Fruit fly (Drosophila melanogaster) whole organism, embryonic: ENCODE results near the gene CG15196.
A peak's percentile ranks its signal among the peaks of the same experiment; 100 is the strongest.

Experiments
- CG12236 ChIP-seq: fragments of 200-800 bp; sonication (Bioruptor generic); optimal IDR thresholded peaks from 2 replicates; lab custom pipeline; 2016; ENCODE audit warnings: missing biosample characterization, missing genetic modification characterization
- CG12769 ChIP-seq: fragments of 200-800 bp; sonication (Bioruptor generic); optimal IDR thresholded peaks from 2 replicates; lab custom pipeline; 2019; ENCODE audit warnings: missing biosample characterization, mild to moderate bottlenecking, missing genetic modification characterization, moderate library complexity
- CG13296 ChIP-seq: fragments of 200-800 bp; sonication (Bioruptor generic); optimal IDR thresholded peaks from 3 replicates; lab custom pipeline; 2018; ENCODE audit warnings: missing biosample characterization, mild to moderate bottlenecking, missing genetic modification characterization
- CG13424 ChIP-seq: fragments of 200-800 bp; sonication (Bioruptor generic); optimal IDR thresholded peaks from 2 replicates; lab custom pipeline; 2019; ENCODE audit warnings: missing biosample characterization, mild to moderate bottlenecking, missing genetic modification characterization, moderate library complexity
- CG13624 ChIP-seq: fragments of 200-800 bp; sonication (Bioruptor generic); optimal IDR thresholded peaks from 2 replicates; lab custom pipeline; 2016; ENCODE audit warnings: missing biosample characterization, missing genetic modification characterization
- CG14860 ChIP-seq: fragments of 200-800 bp; sonication (Bioruptor generic); IDR thresholded peaks from 3 replicates; pipeline ENCODE4 v1.3.6; 2022; ENCODE audit warnings: missing biosample characterization, missing genetic modification characterization; ENCODE audit not compliant: partially characterized antibody
- CG15011 ChIP-seq: fragments of 200-800 bp; sonication (Bioruptor generic); optimal IDR thresholded peaks from 3 replicates; lab custom pipeline; 2018; ENCODE audit warnings: missing biosample characterization, mild to moderate bottlenecking, missing genetic modification characterization
- CG15269 ChIP-seq: fragments of 200-800 bp; sonication (Bioruptor generic); optimal IDR thresholded peaks from 2 replicates; lab custom pipeline; 2018; ENCODE audit warnings: missing biosample characterization, mild to moderate bottlenecking, missing genetic modification characterization, moderate library complexity
- CG17328 ChIP-seq: fragments of 200-800 bp; sonication (Bioruptor generic); IDR thresholded peaks from 2 replicates; pipeline ENCODE4 v1.3.6; 2022; ENCODE audit warnings: missing biosample characterization, missing genetic modification characterization
- CG18476 ChIP-seq: fragments of 200-800 bp; sonication (Bioruptor generic); optimal IDR thresholded peaks from 2 replicates; lab custom pipeline; 2016; ENCODE audit warnings: missing biosample characterization, mild to moderate bottlenecking, missing genetic modification characterization
- CG2678 ChIP-seq: fragments of 200-800 bp; sonication (Bioruptor generic); optimal IDR thresholded peaks from 3 replicates; lab custom pipeline; 2019; ENCODE audit warnings: missing biosample characterization, mild to moderate bottlenecking, missing genetic modification characterization, moderate library complexity
- CG3065 ChIP-seq: fragments of 200-800 bp; sonication (Bioruptor generic); optimal IDR thresholded peaks from 2 replicates; lab custom pipeline; 2016; ENCODE audit warnings: missing biosample characterization, missing genetic modification characterization
- CG32532 ChIP-seq: fragments of 200-800 bp; sonication (Bioruptor generic); IDR thresholded peaks from 2 replicates; pipeline ENCODE4 v1.3.6; 2022; ENCODE audit warnings: missing biosample characterization, missing genetic modification characterization
- CG4424 ChIP-seq: fragments of 200-800 bp; sonication (Bioruptor generic); optimal IDR thresholded peaks from 3 replicates; lab custom pipeline; 2016; ENCODE audit warnings: missing biosample characterization, missing genetic modification characterization
- CG7372 ChIP-seq: fragments of 200-800 bp; sonication (Bioruptor generic); IDR thresholded peaks from 2 replicates; pipeline ENCODE4 v1.3.6; 2022; ENCODE audit warnings: missing biosample characterization, missing genetic modification characterization
- CG7963 ChIP-seq: fragments of 200-800 bp; sonication (Bioruptor generic); IDR thresholded peaks from 3 replicates; pipeline ENCODE4 v1.3.6; 2022; ENCODE audit warnings: missing biosample characterization, missing genetic modification characterization; ENCODE audit not compliant: partially characterized antibody
- CG8281 ChIP-seq: fragments of 200-800 bp; sonication (Bioruptor generic); optimal IDR thresholded peaks from 2 replicates; lab custom pipeline; 2018; ENCODE audit warnings: missing biosample characterization, mild to moderate bottlenecking, missing genetic modification characterization, moderate library complexity
- CG8765 ChIP-seq: fragments of 200-800 bp; sonication (Bioruptor generic); IDR thresholded peaks from 2 replicates; pipeline ENCODE4 v1.3.6; 2022; ENCODE audit warnings: missing biosample characterization, missing genetic modification characterization
- D19B ChIP-seq: fragments of 200-800 bp; sonication (Bioruptor generic); optimal IDR thresholded peaks from 2 replicates; lab custom pipeline; 2017; ENCODE audit warnings: missing biosample characterization, mild to moderate bottlenecking, missing genetic modification characterization
- E2f1 ChIP-seq: fragments of 200-800 bp; sonication (Bioruptor generic); IDR thresholded peaks from 2 replicates; pipeline ENCODE4 v1.3.6; 2022; ENCODE audit warnings: missing biosample characterization, missing genetic modification characterization
- Fer1 ChIP-seq: fragments of 200-800 bp; sonication (Bioruptor generic); optimal IDR thresholded peaks from 2 replicates; lab custom pipeline; 2017; ENCODE audit warnings: missing biosample characterization, mild to moderate bottlenecking, missing genetic modification characterization
- HHEX ChIP-seq: fragments of 200-800 bp; sonication (Bioruptor generic); optimal IDR thresholded peaks from 3 replicates; lab custom pipeline; 2017; ENCODE audit warnings: missing biosample characterization, mild to moderate bottlenecking, missing genetic modification characterization, missing genetic modification reagents
- HLH3B ChIP-seq: fragments of 200-800 bp; sonication (Bioruptor generic); IDR thresholded peaks from 2 replicates; pipeline ENCODE4 v1.3.6; 2022; ENCODE audit warnings: missing biosample characterization, missing genetic modification characterization
- HLH54F ChIP-seq: fragments of 200-800 bp; sonication (Bioruptor generic); optimal IDR thresholded peaks from 3 replicates; lab custom pipeline; 2016; ENCODE audit warnings: missing biosample characterization, missing genetic modification characterization
- Med ChIP-seq: fragments of 200-800 bp; sonication (Bioruptor generic); peaks from one replicate; lab custom pipeline; 2016; ENCODE audit warnings: missing biosample characterization, missing genetic modification characterization, mild to moderate bottlenecking, inconsistent platforms, moderate library complexity
- NK7.1 ChIP-seq: fragments of 200-800 bp; sonication (Bioruptor generic); optimal IDR thresholded peaks from 3 replicates; lab custom pipeline; 2016; ENCODE audit warnings: missing biosample characterization, missing genetic modification characterization
- Nf-YA ChIP-seq: fragments of 200-800 bp; sonication (Bioruptor generic); IDR thresholded peaks from 2 replicates; pipeline ENCODE4 v1.3.6; 2022; ENCODE audit warnings: missing biosample characterization, missing genetic modification characterization
- PHDP ChIP-seq: fragments of 200-800 bp; sonication (Bioruptor generic); optimal IDR thresholded peaks from 3 replicates; lab custom pipeline; 2018; ENCODE audit warnings: missing biosample characterization, mild to moderate bottlenecking, missing genetic modification characterization, moderate library complexity
- Pdp1 ChIP-seq, 2 experiments: fragments of 200-800 bp; sonication (Bioruptor generic); optimal IDR thresholded peaks; 3 replicates each; lab custom pipeline; 2016; ENCODE audit warnings: missing biosample characterization in 2 of 2, missing genetic modification characterization in 2 of 2, mild to moderate bottlenecking in 1 of 2, moderate library complexity in 1 of 2
- Rfx ChIP-seq: fragments of 200-800 bp; sonication (Bioruptor generic); IDR thresholded peaks from 2 replicates; pipeline ENCODE4 v1.3.6; 2022; ENCODE audit warnings: missing biosample characterization, missing genetic modification characterization
- Scr ChIP-seq: fragments of 200-800 bp; sonication (Bioruptor generic); IDR thresholded peaks from 2 replicates; pipeline ENCODE4 v1.3.6; 2022; ENCODE audit warnings: missing biosample characterization, missing genetic modification characterization; ENCODE audit not compliant: partially characterized antibody
- Six4 ChIP-seq: fragments of 200-800 bp; sonication (Bioruptor generic); optimal IDR thresholded peaks from 2 replicates; lab custom pipeline; 2016; ENCODE audit warnings: missing biosample characterization, missing genetic modification characterization
- bcd ChIP-seq: fragments of 200-800 bp; sonication (Bioruptor generic); optimal IDR thresholded peaks from 2 replicates; lab custom pipeline; 2017; ENCODE audit warnings: missing biosample characterization, mild to moderate bottlenecking, missing genetic modification characterization
- da ChIP-seq: fragments of 200-800 bp; sonication (Bioruptor generic); optimal IDR thresholded peaks from 2 replicates; lab custom pipeline; 2016; ENCODE audit warnings: missing biosample characterization, missing genetic modification characterization
- disco-r ChIP-seq: fragments of 200-800 bp; sonication (Bioruptor generic); optimal IDR thresholded peaks from 2 replicates; lab custom pipeline; 2016; ENCODE audit warnings: missing biosample characterization, missing genetic modification characterization
- dysf ChIP-seq: fragments of 200-800 bp; sonication (Bioruptor generic); IDR thresholded peaks from 3 replicates; pipeline ENCODE4 v1.3.6; 2022; ENCODE audit warnings: missing biosample characterization, missing genetic modification characterization
- fd102C ChIP-seq: fragments of 200-800 bp; sonication (Bioruptor generic); optimal IDR thresholded peaks from 2 replicates; lab custom pipeline; 2018; ENCODE audit warnings: missing biosample characterization, mild to moderate bottlenecking, missing genetic modification characterization, moderate library complexity
- fd64A ChIP-seq: fragments of 200-800 bp; sonication (Bioruptor generic); optimal IDR thresholded peaks from 3 replicates; lab custom pipeline; 2018; ENCODE audit warnings: missing biosample characterization, mild to moderate bottlenecking, missing genetic modification characterization
- gem ChIP-seq: fragments of 200-800 bp; sonication (Bioruptor generic); optimal IDR thresholded peaks from 2 replicates; lab custom pipeline; 2019; ENCODE audit warnings: missing biosample characterization, mild to moderate bottlenecking, missing genetic modification characterization, moderate library complexity
- gfzf ChIP-seq: fragments of 200-800 bp; sonication (Bioruptor generic); optimal IDR thresholded peaks from 2 replicates; lab custom pipeline; 2016; ENCODE audit warnings: missing biosample characterization, mild to moderate bottlenecking, missing genetic modification characterization, moderate library complexity
- grn ChIP-seq: fragments of 200-800 bp; sonication (Bioruptor generic); optimal IDR thresholded peaks from 3 replicates; lab custom pipeline; 2017; ENCODE audit warnings: missing biosample characterization, missing genetic modification characterization
- ind ChIP-seq: fragments of 200-800 bp; sonication (Bioruptor generic); optimal IDR thresholded peaks from 3 replicates; lab custom pipeline; 2016; ENCODE audit warnings: missing biosample characterization, missing genetic modification characterization
- jumu ChIP-seq: fragments of 200-800 bp; sonication (Bioruptor generic); optimal IDR thresholded peaks from 3 replicates; lab custom pipeline; 2016; ENCODE audit warnings: missing biosample characterization, missing genetic modification characterization
- lab ChIP-seq: fragments of 200-800 bp; sonication (Bioruptor generic); optimal IDR thresholded peaks from 3 replicates; lab custom pipeline; 2017; ENCODE audit warnings: missing biosample characterization, missing genetic modification characterization, mild to moderate bottlenecking, moderate library complexity, missing genetic modification reagents
- nau ChIP-seq: fragments of 200-800 bp; sonication (Bioruptor generic); optimal IDR thresholded peaks from 3 replicates; lab custom pipeline; 2017; ENCODE audit warnings: missing biosample characterization, mild to moderate bottlenecking, missing genetic modification characterization, missing genetic modification reagents
- nerfin-2 ChIP-seq: fragments of 200-800 bp; sonication (Bioruptor generic); IDR thresholded peaks from 2 replicates; pipeline ENCODE4 v1.3.6; 2022; ENCODE audit warnings: missing biosample characterization, missing genetic modification characterization; ENCODE audit not compliant: partially characterized antibody
- odd ChIP-seq: fragments of 200-800 bp; sonication (Bioruptor generic); optimal IDR thresholded peaks from 2 replicates; lab custom pipeline; 2017; ENCODE audit warnings: missing biosample characterization, mild to moderate bottlenecking, missing genetic modification characterization
- tap ChIP-seq: fragments of 200-800 bp; optimal IDR thresholded peaks from 3 replicates; lab custom pipeline; 2019; ENCODE audit warnings: missing biosample characterization, mild to moderate bottlenecking, missing genetic modification characterization, moderate library complexity
- tin ChIP-seq: fragments of 200-800 bp; sonication (Bioruptor generic); optimal IDR thresholded peaks from 3 replicates; lab custom pipeline; 2016; ENCODE audit warnings: missing biosample characterization, missing genetic modification characterization
- twi ChIP-seq: fragments of 200-800 bp; optimal IDR thresholded peaks from 2 replicates; lab custom pipeline; 2019; ENCODE audit warnings: missing biosample characterization, mild to moderate bottlenecking, missing genetic modification characterization, moderate library complexity
- vvl ChIP-seq: fragments of 200-800 bp; sonication (Bioruptor generic); IDR thresholded peaks from 2 replicates; pipeline ENCODE4 v1.3.6; 2022; ENCODE audit warnings: missing biosample characterization, missing genetic modification characterization

CG15196 gene

dm6 chrX:11419212-11419611 is 9.5 kb downstream of the CG15196 start (continued):
- TF ChIP-seq grn (GFP tag; lab: Kevin White, UChicago), result no peak
- TF ChIP-seq Med (GFP tag; lab: Kevin White, UChicago), result peak; percentile 25
- no peak for TF ChIP-seq nerfin-2 (GFP tag; lab: Robert Waterston, UW)
- peak; percentile 7 for TF ChIP-seq tap (tag; lab: Kevin White, UChicago)
- no peak for TF ChIP-seq vvl (GFP tag; lab: Robert Waterston, UW)
- no peak for TF ChIP-seq CG4424 (GFP tag; lab: Kevin White, UChicago)
- TF ChIP-seq CG14860 (GFP tag; lab: Robert Waterston, UW), result no peak
- TF ChIP-seq Fer1 (GFP tag; lab: Kevin White, UChicago), result no peak
- TF ChIP-seq gem (tag; lab: Kevin White, UChicago), result peak; percentile 45
- TF ChIP-seq ind, result peak; percentile 15
- TF ChIP-seq fd102C, result no peak
- no peak for TF ChIP-seq tin (GFP tag; lab: Kevin White, UChicago)
- no peak for TF ChIP-seq disco-r (GFP tag; lab: Kevin White, UChicago)
- TF ChIP-seq Rfx (GFP tag; lab: Robert Waterston, UW), result 0 out of 2 replicates have a peak, but pooled peaks have one; percentile 17
- TF ChIP-seq E2f1 (GFP tag; lab: Robert Waterston, UW), result no peak
- TF ChIP-seq Pdp1 (GFP tag; optimal IDR thresholded peaks at IDR 0.05; lab: Kevin White, UChicago), result no peak
- TF ChIP-seq CG13624 (GFP tag; lab: Kevin White, UChicago), result no peak
- no peak for TF ChIP-seq CG12769 (tag; lab: Kevin White, UChicago)
- TF ChIP-seq lab (GFP tag; lab: Kevin White, UChicago), result peak; percentile 42
- TF ChIP-seq PHDP (tag; lab: Kevin White, UChicago), result peak; percentile 22
- TF ChIP-seq CG2678 (tag; lab: Kevin White, UChicago), result peak; percentile 37
- TF ChIP-seq CG8765 (GFP tag; lab: Robert Waterston, UW), result no peak
- no peak for TF ChIP-seq nau
- TF ChIP-seq CG7372 (GFP tag; lab: Robert Waterston, UW), result no peak
- no peak for TF ChIP-seq Nf-YA (GFP tag; lab: Robert Waterston, UW)
- TF ChIP-seq D19B, result no peak
- TF ChIP-seq Six4 (GFP tag; lab: Kevin White, UChicago), result no peak
- TF ChIP-seq CG13296, result no peak
- TF ChIP-seq CG15269 (tag; lab: Kevin White, UChicago), result peak; percentile 17
- no peak for TF ChIP-seq fd64A (GFP tag; lab: Kevin White, UChicago)
- no peak for TF ChIP-seq odd (GFP tag; lab: Kevin White, UChicago)
- TF ChIP-seq NK7.1 (GFP tag; lab: Kevin White, UChicago), result no peak
- TF ChIP-seq twi (tag; lab: Kevin White, UChicago), result no peak
- peak; percentile 1 for TF ChIP-seq bcd
- no peak for TF ChIP-seq gfzf (GFP tag; lab: Kevin White, UChicago)
- TF ChIP-seq CG3065 (GFP tag; lab: Kevin White, UChicago), result no peak
- TF ChIP-seq CG7963 (GFP tag; lab: Robert Waterston, UW), result no peak
- TF ChIP-seq HHEX (GFP tag; lab: Kevin White, UChicago), result no peak
- TF ChIP-seq CG12236 (GFP tag; lab: Kevin White, UChicago), result no peak
- TF ChIP-seq CG18476, result no peak
- TF ChIP-seq CG8281 (tag; lab: Kevin White, UChicago), result no peak
- TF ChIP-seq dysf (GFP tag; lab: Robert Waterston, UW), result peak; percentile 39; the same call in 1 of the 3 replicates
- TF ChIP-seq da (GFP tag; lab: Kevin White, UChicago), result no peak
- TF ChIP-seq CG13424, result peak; percentile 28
- no peak for TF ChIP-seq jumu (GFP tag; lab: Kevin White, UChicago)
- peak; percentile 40; the same call in 1 of the 2 replicates for TF ChIP-seq HLH3B (GFP tag; lab: Robert Waterston, UW)
- no peak for TF ChIP-seq CG17328 (GFP tag; lab: Robert Waterston, UW)
- no peak for TF ChIP-seq CG15011 (GFP tag; lab: Kevin White, UChicago)
- TF ChIP-seq HLH54F (GFP tag; lab: Kevin White, UChicago), result no peak
- TF ChIP-seq Scr (GFP tag; lab: Robert Waterston, UW), result no peak
- peak; percentile 43; the same call in 1 of the 2 replicates for TF ChIP-seq CG32532 (GFP tag; lab: Robert Waterston, UW)
